Fruit fly (Drosophila melanogaster) whole organism, prepupa: ENCODE measurements around the gene CG13643.

Experiments
- CG32006 ChIP-seq: fragments of 200-800 bp; sonication (Bioruptor generic); optimal IDR thresholded peaks from 3 replicates; lab custom pipeline; 2017; ENCODE audit warnings: missing biosample characterization, mild to moderate bottlenecking, missing genetic modification characterization
- CG6276 ChIP-seq: fragments of 200-800 bp; sonication (Bioruptor generic); optimal IDR thresholded peaks from 2 replicates; lab custom pipeline; 2017; ENCODE audit warnings: missing biosample characterization, mild to moderate bottlenecking, missing genetic modification characterization
- CG6854 ChIP-seq: fragments of 200-800 bp; sonication (Bioruptor generic); optimal IDR thresholded peaks from 2 replicates; lab custom pipeline; 2017; ENCODE audit warnings: missing biosample characterization, mild to moderate bottlenecking, missing genetic modification characterization
- CG7368 ChIP-seq: fragments of 200-800 bp; sonication (Bioruptor generic); optimal IDR thresholded peaks from 3 replicates; lab custom pipeline; 2016; ENCODE audit warnings: missing biosample characterization, missing genetic modification characterization
- Hr39 ChIP-seq: fragments of 200-800 bp; sonication (Bioruptor generic); optimal IDR thresholded peaks from 2 replicates; lab custom pipeline; 2016; ENCODE audit warnings: missing biosample characterization, missing genetic modification characterization
- OdsH ChIP-seq: fragments of 200-800 bp; sonication (Bioruptor generic); optimal IDR thresholded peaks from 3 replicates; lab custom pipeline; 2016; ENCODE audit warnings: missing biosample characterization, missing genetic modification characterization
- fd59A ChIP-seq: fragments of 200-800 bp; sonication (Bioruptor generic); optimal IDR thresholded peaks from 2 replicates; lab custom pipeline; 2017; ENCODE audit warnings: missing biosample characterization, mild to moderate bottlenecking, missing genetic modification characterization, missing genetic modification reagents
- lz ChIP-seq: fragments of 200-800 bp; sonication (Bioruptor generic); optimal IDR thresholded peaks from 3 replicates; lab custom pipeline; 2016; ENCODE audit warnings: missing biosample characterization, missing genetic modification characterization
- pdm3 ChIP-seq: fragments of 200-800 bp; sonication (Bioruptor generic); optimal IDR thresholded peaks from 3 replicates; lab custom pipeline; 2016; ENCODE audit warnings: missing biosample characterization, missing genetic modification characterization

DNA sequence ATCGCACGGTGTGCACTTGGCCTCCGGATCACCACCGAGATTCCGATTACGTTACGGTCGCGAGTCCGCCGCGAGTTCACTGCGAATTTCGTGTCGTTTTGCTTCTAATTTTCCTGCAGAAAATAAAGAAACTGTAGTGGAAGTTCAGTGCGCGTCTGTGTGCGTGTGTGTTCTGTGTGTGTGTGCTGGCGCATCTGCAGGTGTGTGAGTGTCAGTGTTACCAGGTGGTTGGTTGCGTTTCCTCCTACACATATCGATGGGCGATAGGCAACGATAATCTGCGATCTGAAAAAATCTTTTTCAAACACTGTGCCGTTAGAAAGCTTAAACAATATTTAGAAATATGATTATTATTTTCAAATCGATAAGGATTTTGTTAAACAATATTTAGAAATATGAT lies 32.2 kb upstream of the CG13643 start, which contains the start of gene Osbp:
- TF ChIP-seq pdm3 (GFP tag; lab: Kevin White, UChicago) = no peak
- TF ChIP-seq CG6276 (GFP tag; lab: Kevin White, UChicago) = no peak
- no peak for TF ChIP-seq fd59A (GFP tag; lab: Kevin White, UChicago)
- no peak for TF ChIP-seq lz (GFP tag; lab: Kevin White, UChicago)
- TF ChIP-seq CG32006 (GFP tag; lab: Kevin White, UChicago) = no peak
- TF ChIP-seq Hr39 (GFP tag; lab: Kevin White, UChicago) = no peak
- no peak for TF ChIP-seq CG6854 (GFP tag; lab: Kevin White, UChicago)
- no peak for TF ChIP-seq CG7368 (GFP tag; lab: Kevin White, UChicago)
- TF ChIP-seq OdsH (GFP tag; lab: Kevin White, UChicago) = no peak
